Worm (Caenorhabditis elegans): ENCODE measurements around the gene kdp-1.
A peak's percentile ranks its signal among the peaks of the same experiment; 100 is the strongest.

Gene kdp-1

ce11 chrIV:13327064-13327463 is 27.1 kb downstream of the kdp-1 start:
- TF ChIP-seq elt-2 (tag; optimal IDR thresholded peaks at IDR 0.05): peak; percentile 50
- TF ChIP-seq hlh-15 (tag; optimal IDR thresholded peaks at IDR 0.05): no peak

DNA sequence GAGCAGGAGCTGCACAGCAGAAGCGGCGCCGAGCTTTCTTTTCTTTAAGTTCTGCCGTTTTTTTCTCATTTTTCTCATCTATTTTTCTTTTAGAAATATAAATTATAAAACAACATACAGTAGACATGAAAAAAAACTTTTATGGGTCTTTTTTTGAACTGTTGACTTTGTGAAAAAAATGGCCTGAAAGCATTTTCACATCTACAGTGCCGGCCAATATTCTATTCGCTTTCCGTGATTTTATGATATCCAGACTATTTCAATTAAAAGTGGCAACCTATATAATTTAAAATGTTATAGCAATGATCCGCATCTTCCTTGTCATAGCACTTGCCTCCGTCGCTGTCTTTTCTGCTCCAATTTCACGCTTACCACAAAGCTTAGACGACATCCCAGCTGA is 28.1 kb downstream of the kdp-1 start, which contains the start of gene far-6:
TSS of gene far-6 (plus strand) at position 301 of the 400 bp plus-strand sequence.
- TF ChIP-seq ama-1 (optimal IDR thresholded peaks at IDR 0.05) (no peak), syd-9 (tag; optimal IDR thresholded peaks at IDR 0.05) (no peak), pat-9 (tag; optimal IDR thresholded peaks at IDR 0.05) (no peak)

DNA sequence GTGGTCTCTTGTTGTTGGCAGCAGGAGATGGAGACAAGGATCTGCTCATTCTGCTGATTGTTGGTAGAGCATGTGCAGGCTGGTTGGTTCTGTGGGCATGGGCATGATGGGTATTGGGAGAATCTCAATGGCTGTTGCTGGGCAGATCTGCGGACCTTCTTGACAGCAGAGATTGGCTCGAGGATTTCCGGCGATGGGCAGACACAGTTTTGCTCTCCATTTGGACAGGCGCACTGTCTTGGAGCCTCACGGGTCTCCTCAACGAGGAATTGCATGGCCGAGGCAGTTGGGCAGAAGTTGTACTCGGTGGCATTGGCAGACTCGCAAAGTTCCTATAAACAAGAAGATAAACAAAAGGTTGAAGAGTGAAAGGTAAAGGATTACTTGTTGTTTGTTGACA is 30.6 kb downstream of the kdp-1 start:
- TF ChIP-seq syd-9 (tag; optimal IDR thresholded peaks at IDR 0.05): no peak
- no peak for TF ChIP-seq ceh-14 (tag; optimal IDR thresholded peaks at IDR 0.05)
- no peak for TF ChIP-seq nfya-1 (tag; optimal IDR thresholded peaks at IDR 0.05)
- no peak for TF ChIP-seq ceh-24 (tag; optimal IDR thresholded peaks at IDR 0.05)
- TF ChIP-seq fax-1 (tag; optimal IDR thresholded peaks at IDR 0.05): no peak

- TF ChIP-seq ama-1 (optimal IDR thresholded peaks at IDR 0.05) (no peak), hlh-6 (tag; optimal IDR thresholded peaks at IDR 0.05) (no peak), pha-4 (tag; optimal IDR thresholded peaks at IDR 0.05) (no peak), elt-2 (tag; optimal IDR thresholded peaks at IDR 0.05) (no peak), sox-4 (tag; optimal IDR thresholded peaks at IDR 0.05) (no peak), ahr-1 (tag; optimal IDR thresholded peaks at IDR 0.05) (no peak), fkh-10 (GFP tag; optimal IDR thresholded peaks at IDR 0.05) (no peak), K09A11.1 (tag; optimal IDR thresholded peaks at IDR 0.05; ENCODE audit: insufficient read depth) (no peak), T23F11.4 (GFP tag; optimal IDR thresholded peaks at IDR 0.05) (no peak), K02D7.2 (tag; optimal IDR thresholded peaks at IDR 0.05) (no peak)
Observed at ce11 chrIV:13331285-13331684, 31.3 kb downstream of the kdp-1 start, which contains the start of gene pqn-74. pqn-74 (minus strand) TSS chrIV:13331406.

ce11 chrIV:13334287-13334686 is 34.3 kb downstream of the kdp-1 start:
- TF ChIP-seq unc-42 (tag; optimal IDR thresholded peaks at IDR 0.05): no peak
- no peak for TF ChIP-seq pha-4 (tag; optimal IDR thresholded peaks at IDR 0.05)
- TF ChIP-seq hlh-15 (tag; optimal IDR thresholded peaks at IDR 0.05): no peak
- no peak for TF ChIP-seq ceh-14 (tag; optimal IDR thresholded peaks at IDR 0.05)
- no peak for TF ChIP-seq hlh-8 (tag; optimal IDR thresholded peaks at IDR 0.05)
- no peak for TF ChIP-seq ceh-30 (tag; optimal IDR thresholded peaks at IDR 0.05)
- no peak for TF ChIP-seq fkh-6 (tag; optimal IDR thresholded peaks at IDR 0.05)
- TF ChIP-seq tbx-2 (tag; optimal IDR thresholded peaks at IDR 0.05): no peak
- no peak for TF ChIP-seq ceh-22 (tag; optimal IDR thresholded peaks at IDR 0.05)

DNA sequence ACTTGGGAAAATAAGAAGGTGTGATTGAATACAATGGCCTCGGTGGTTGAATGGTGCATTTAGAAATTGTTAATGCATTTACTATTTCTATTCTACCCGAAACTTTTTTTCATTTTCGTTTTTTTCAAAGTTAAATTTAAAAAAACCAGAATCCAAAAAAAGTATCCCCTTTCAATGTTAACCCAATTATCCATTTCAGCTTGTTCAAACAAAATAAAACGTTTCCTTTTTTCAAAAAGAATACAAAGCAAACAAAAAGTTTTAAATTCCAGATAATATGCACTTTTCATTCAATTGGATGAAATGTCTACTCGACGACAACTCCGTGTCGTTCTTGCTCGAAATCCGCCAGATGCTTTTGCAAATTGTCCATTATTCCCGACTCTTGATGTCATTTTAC is 42.6 kb downstream of the kdp-1 start, which contains the start of gene W02A2.5:
TSS of gene W02A2.5 (plus strand) at position 301 of the 400 bp plus-strand sequence.
- TF ChIP-seq ceh-34 (tag; optimal IDR thresholded peaks at IDR 0.05) (no peak), unc-3 (GFP tag; conservative IDR thresholded peaks at IDR 0.05) (no peak), unc-3 (tag; optimal IDR thresholded peaks at IDR 0.05) (no peak), lin-11 (tag; optimal IDR thresholded peaks at IDR 0.05) (no peak), hlh-30 (tag; optimal IDR thresholded peaks at IDR 0.05; ENCODE audit: insufficient read depth) (no peak), pag-3 (tag; optimal IDR thresholded peaks at IDR 0.05; ENCODE audit: borderline replicate concordance) (no peak), sox-4 (tag; optimal IDR thresholded peaks at IDR 0.05) (no peak), madf-2 (tag; optimal IDR thresholded peaks at IDR 0.05) (no peak), unc-42 (tag; optimal IDR thresholded peaks at IDR 0.05) (no peak), gmeb-2 (tag; optimal IDR thresholded peaks at IDR 0.05) (no peak), odd-2 (tag; optimal IDR thresholded peaks at IDR 0.05) (no peak), ceh-14 (tag; optimal IDR thresholded peaks at IDR 0.05) (no peak), ttx-3 (tag; optimal IDR thresholded peaks at IDR 0.05) (no peak), ceh-45 (GFP tag; IDR thresholded peaks at IDR 0.05) (no peak), sox-2 (GFP tag; IDR thresholded peaks at IDR 0.05) (no peak)
